In genomic region chr3R:9933956-9934733, dm6 we compare ENCODE assay signal across 1 fruit fly cellular context.
A peak's percentile ranks its signal among the peaks of the same experiment; 100 is the strongest.
TF ChIP-seq lines count a peak whose summit lies in the region.

No protein-coding gene starts in this region.

TF ChIP-seq in whole organism, embryonic, 481 proteins besides CTCF, POLR2A, EP300 and RAD21 (continued from another document):
- TF ChIP-seq HLH4C (GFP tag; IDR thresholded peaks at IDR 0.05; lab: Robert Waterston, UW; ENCODE audit: partially characterized antibody) (0 out of 3 replicates have a peak, but pooled peaks have one; percentile 32), chif (GFP tag; optimal IDR thresholded peaks at IDR 0.05; lab: Kevin White, UChicago) (no peak), CG9727 (GFP tag; optimal IDR thresholded peaks at IDR 0.05; lab: Kevin White, UChicago) (no peak)
TF ChIP-seq in whole organism, embryonic: peak in this region for 8.
